Worm (Caenorhabditis elegans): Measurements from ENCODE around the gene nas-1.

- no peak for TF ChIP-seq lin-39 (tag; optimal IDR thresholded peaks at IDR 0.05)
- TF ChIP-seq unc-39 (tag; optimal IDR thresholded peaks at IDR 0.05), result no peak
- no peak for TF ChIP-seq aly-2 (tag; optimal IDR thresholded peaks at IDR 0.05)
- no peak for TF ChIP-seq nhr-42 (GFP tag; IDR thresholded peaks at IDR 0.05)
Observed at ce11 chrIII:13402934-13403333, 2.7 kb upstream of the nas-1 start, which contains the start of gene mig-18.

Data from whole organism, L4 larva.